Fruit fly (Drosophila melanogaster): ENCODE measurements around the gene CG5500.

DNA sequence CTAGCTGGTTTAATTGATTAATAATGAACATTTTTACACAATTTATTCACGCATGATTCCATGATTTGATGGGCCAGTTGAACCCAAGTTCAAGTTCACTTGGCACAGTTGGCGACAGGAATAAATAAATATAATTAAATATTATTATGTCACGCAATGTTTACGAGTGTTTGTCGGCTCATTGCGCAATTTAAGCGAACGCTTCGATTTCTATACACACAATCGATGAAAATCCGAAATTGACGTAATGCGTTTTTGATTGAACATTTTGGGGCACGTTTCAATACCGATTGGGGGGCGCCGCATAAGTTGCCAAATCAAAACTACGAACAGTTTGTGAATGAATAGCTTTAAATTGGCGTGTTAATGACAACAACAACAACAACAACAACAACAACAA is 20.9 kb downstream of the CG5500 start:
- TF ChIP-seq ey (GFP tag; optimal IDR thresholded peaks at IDR 0.05): no peak
- no peak for TF ChIP-seq Myc (optimal IDR thresholded peaks at IDR 0.05)
- no peak for TF ChIP-seq Abd-B (GFP tag; optimal IDR thresholded peaks at IDR 0.05)
- TF ChIP-seq Jra (GFP tag; optimal IDR thresholded peaks at IDR 0.05): no peak
- TF ChIP-seq OdsH (GFP tag; optimal IDR thresholded peaks at IDR 0.05): no peak
- TF ChIP-seq psq (GFP tag; optimal IDR thresholded peaks at IDR 0.05): no peak
- no peak for TF ChIP-seq Dfd (GFP tag; optimal IDR thresholded peaks at IDR 0.05)
- no peak for TF ChIP-seq dl (GFP tag; optimal IDR thresholded peaks at IDR 0.05; ENCODE audit: insufficient read depth in 1 of 2, partially characterized antibody in 2 of 2)
- TF ChIP-seq GATAd (GFP tag; optimal IDR thresholded peaks at IDR 0.05): no peak
- no peak for TF ChIP-seq CrebA (GFP tag; optimal IDR thresholded peaks at IDR 0.05; ENCODE audit: borderline replicate concordance)

All from whole organism, wandering third instar larva.